Fruit fly (Drosophila melanogaster) whole organism, embryonic: ENCODE data around the gene Hpd.

Source experiments
- B-H1 ChIP-seq: fragments of 200-800 bp; sonication (Bioruptor generic); IDR thresholded peaks from 3 replicates; pipeline ENCODE4 v1.3.6; 2022; ENCODE audit warnings: missing biosample characterization, missing genetic modification characterization
- BtbVII ChIP-seq: fragments of 200-800 bp; sonication (Bioruptor generic); optimal IDR thresholded peaks from 3 replicates; lab custom pipeline; 2017; ENCODE audit warnings: missing biosample characterization, mild to moderate bottlenecking, missing genetic modification characterization
- CG10431 ChIP-seq: fragments of 200-800 bp; sonication (Bioruptor generic); optimal IDR thresholded peaks from 3 replicates; lab custom pipeline; 2018; ENCODE audit warnings: missing biosample characterization, mild to moderate bottlenecking, missing genetic modification characterization
- CG10654 ChIP-seq: fragments of 200-800 bp; sonication (Bioruptor generic); optimal IDR thresholded peaks from 2 replicates; lab custom pipeline; 2016; ENCODE audit warnings: missing biosample characterization, missing genetic modification characterization
- CG11696 ChIP-seq: fragments of 200-800 bp; sonication (Bioruptor generic); IDR thresholded peaks from 2 replicates; pipeline ENCODE4 v1.3.6; 2022; ENCODE audit warnings: missing biosample characterization, missing genetic modification characterization
- CG12155 ChIP-seq: fragments of 200-800 bp; sonication (Bioruptor generic); optimal IDR thresholded peaks from 3 replicates; lab custom pipeline; 2016; ENCODE audit warnings: missing biosample characterization, missing genetic modification characterization
- CG12299 ChIP-seq: fragments of 200-800 bp; sonication (Bioruptor generic); optimal IDR thresholded peaks from 2 replicates; lab custom pipeline; 2018; ENCODE audit warnings: missing biosample characterization, mild to moderate bottlenecking, missing genetic modification characterization
- CG12391 ChIP-seq: fragments of 200-800 bp; sonication (Bioruptor generic); optimal IDR thresholded peaks from 3 replicates; lab custom pipeline; 2018; ENCODE audit warnings: missing biosample characterization, mild to moderate bottlenecking, missing genetic modification characterization, moderate library complexity
- CG13296 ChIP-seq: fragments of 200-800 bp; sonication (Bioruptor generic); optimal IDR thresholded peaks from 3 replicates; lab custom pipeline; 2018; ENCODE audit warnings: missing biosample characterization, mild to moderate bottlenecking, missing genetic modification characterization
- CG13424 ChIP-seq: fragments of 200-800 bp; sonication (Bioruptor generic); optimal IDR thresholded peaks from 2 replicates; lab custom pipeline; 2019; ENCODE audit warnings: missing biosample characterization, mild to moderate bottlenecking, missing genetic modification characterization, moderate library complexity
- CG14050 ChIP-seq: fragments of 200-800 bp; sonication (Bioruptor generic); IDR thresholded peaks from 3 replicates; pipeline ENCODE4 v1.3.6; 2022; ENCODE audit warnings: missing biosample characterization, missing genetic modification characterization
- CG17328 ChIP-seq: fragments of 200-800 bp; sonication (Bioruptor generic); IDR thresholded peaks from 2 replicates; pipeline ENCODE4 v1.3.6; 2022; ENCODE audit warnings: missing biosample characterization, missing genetic modification characterization
- CG17359 ChIP-seq: fragments of 200-800 bp; sonication (Bioruptor generic); optimal IDR thresholded peaks from 3 replicates; lab custom pipeline; 2018; ENCODE audit warnings: missing biosample characterization, mild to moderate bottlenecking, missing genetic modification characterization, moderate library complexity
- CG1792 ChIP-seq: fragments of 200-800 bp; sonication (Bioruptor generic); optimal IDR thresholded peaks from 2 replicates; lab custom pipeline; 2016; ENCODE audit warnings: missing biosample characterization, missing genetic modification characterization
- CG1832 ChIP-seq: fragments of 200-800 bp; sonication (Bioruptor generic); optimal IDR thresholded peaks from 2 replicates; lab custom pipeline; 2017; ENCODE audit warnings: missing biosample characterization, mild to moderate bottlenecking, missing genetic modification characterization, inconsistent platforms
- CG18476 ChIP-seq: fragments of 200-800 bp; sonication (Bioruptor generic); optimal IDR thresholded peaks from 2 replicates; lab custom pipeline; 2016; ENCODE audit warnings: missing biosample characterization, mild to moderate bottlenecking, missing genetic modification characterization
- CG18619 ChIP-seq: fragments of 200-800 bp; sonication (Bioruptor generic); optimal IDR thresholded peaks from 3 replicates; lab custom pipeline; 2017; ENCODE audit warnings: missing biosample characterization, mild to moderate bottlenecking, missing genetic modification characterization
- CG2199 ChIP-seq: fragments of 200-800 bp; sonication (Bioruptor generic); IDR thresholded peaks from 3 replicates; pipeline ENCODE4 v1.3.6; 2022; ENCODE audit warnings: missing biosample characterization, missing genetic modification characterization
- CG2712 ChIP-seq: fragments of 200-800 bp; optimal IDR thresholded peaks from 3 replicates; lab custom pipeline; 2019; ENCODE audit warnings: missing biosample characterization, mild to moderate bottlenecking, missing genetic modification characterization, moderate library complexity
- CG2875 ChIP-seq: fragments of 200-800 bp; sonication (Bioruptor generic); optimal IDR thresholded peaks from 2 replicates; lab custom pipeline; 2017; ENCODE audit warnings: missing biosample characterization, mild to moderate bottlenecking, missing genetic modification characterization, missing genetic modification reagents
- CG32532 ChIP-seq: fragments of 200-800 bp; sonication (Bioruptor generic); IDR thresholded peaks from 2 replicates; pipeline ENCODE4 v1.3.6; 2022; ENCODE audit warnings: missing biosample characterization, missing genetic modification characterization
- CG6175 ChIP-seq: fragments of 200-800 bp; sonication (Bioruptor generic); IDR thresholded peaks from 3 replicates; pipeline ENCODE4 v1.3.6; 2022; ENCODE audit warnings: missing biosample characterization, missing genetic modification characterization
- CG9817 ChIP-seq: fragments of 200-800 bp; sonication (Bioruptor generic); optimal IDR thresholded peaks from 2 replicates; lab custom pipeline; 2018; ENCODE audit warnings: missing biosample characterization, mild to moderate bottlenecking, missing genetic modification characterization, moderate library complexity
- Dp ChIP-seq: fragments of 200-800 bp; sonication (Bioruptor generic); optimal IDR thresholded peaks from 2 replicates; lab custom pipeline; 2018; ENCODE audit warnings: missing biosample characterization, mild to moderate bottlenecking, missing genetic modification characterization, moderate library complexity
- E2f2 ChIP-seq: fragments of 200-800 bp; sonication (Bioruptor generic); IDR thresholded peaks from 2 replicates; pipeline ENCODE4 v1.3.6; 2022; ENCODE audit warnings: missing biosample characterization, missing genetic modification characterization
- HLHmδ ChIP-seq: fragments of 200-800 bp; sonication (Bioruptor generic); optimal IDR thresholded peaks from 2 replicates; lab custom pipeline; 2018; ENCODE audit warnings: missing biosample characterization, mild to moderate bottlenecking, missing genetic modification characterization, moderate library complexity
- HmgZ ChIP-seq: fragments of 200-800 bp; sonication (Bioruptor generic); optimal IDR thresholded peaks from 2 replicates; lab custom pipeline; 2018; ENCODE audit warnings: missing biosample characterization, mild to moderate bottlenecking, missing genetic modification characterization
- Hr51 ChIP-seq, 2 experiments: fragments of 200-800 bp; sonication (Bioruptor generic); optimal IDR thresholded peaks; 2 replicates in 1 of 2; 3 replicates in 1 of 2; lab custom pipeline; 2016 to 2018; ENCODE audit warnings: missing biosample characterization in 2 of 2, missing genetic modification characterization in 2 of 2, mild to moderate bottlenecking in 1 of 2, moderate library complexity in 1 of 2
- Jarid2 ChIP-seq: fragments of 200-800 bp; sonication (Bioruptor generic); optimal IDR thresholded peaks from 3 replicates; lab custom pipeline; 2017; ENCODE audit warnings: mild to moderate bottlenecking, missing biosample characterization, missing genetic modification reagents, missing genetic modification characterization
- Lpt ChIP-seq: fragments of >200 bp; optimal IDR thresholded peaks from 2 replicates; lab custom pipeline; 2018; ENCODE audit warnings: missing biosample characterization, missing genetic modification characterization
- Neu2 ChIP-seq: fragments of 200-800 bp; sonication (Bioruptor generic); optimal IDR thresholded peaks from 3 replicates; lab custom pipeline; 2016; ENCODE audit warnings: missing biosample characterization, missing genetic modification characterization, borderline replicate concordance
- NfI ChIP-seq: fragments of 200-800 bp; sonication (Bioruptor generic); optimal IDR thresholded peaks from 3 replicates; lab custom pipeline; 2018; ENCODE audit warnings: missing biosample characterization, mild to moderate bottlenecking, missing genetic modification characterization, moderate library complexity
- Ravus ChIP-seq: fragments of 200-800 bp; sonication (Bioruptor generic); IDR thresholded peaks from 2 replicates; pipeline ENCODE4 v1.3.6; 2022; ENCODE audit warnings: missing biosample characterization, missing genetic modification characterization
- Trl ChIP-seq, 3 experiments: fragments of >200 bp in 2 of 3; fragments of 200-800 bp in 1 of 3; sonication (Bioruptor generic) in 1 of 3; optimal IDR thresholded peaks; 2 replicates in 1 of 3; 3 replicates in 2 of 3; lab custom pipeline; 2016 to 2017; ENCODE audit warnings: missing biosample characterization in 1 of 3, missing genetic modification characterization in 1 of 3
- corto ChIP-seq: fragments of 200-800 bp; sonication (Bioruptor generic); optimal IDR thresholded peaks from 2 replicates; lab custom pipeline; 2016; ENCODE audit warnings: missing biosample characterization, mild to moderate bottlenecking, missing genetic modification characterization, moderate library complexity
- danr ChIP-seq: fragments of 200-800 bp; sonication (Bioruptor generic); IDR thresholded peaks from 2 replicates; pipeline ENCODE4 v1.3.6; 2022; ENCODE audit warnings: missing biosample characterization, missing genetic modification characterization
- dmrt11E ChIP-seq: fragments of 200-800 bp; sonication (Bioruptor generic); optimal IDR thresholded peaks from 3 replicates; lab custom pipeline; 2018; ENCODE audit warnings: missing biosample characterization, mild to moderate bottlenecking, missing genetic modification characterization, moderate library complexity
- gsb ChIP-seq: fragments of 200-800 bp; sonication (Bioruptor generic); IDR thresholded peaks from 2 replicates; pipeline ENCODE4 v1.3.6; 2022; ENCODE audit warnings: missing biosample characterization, missing genetic modification characterization
- ken ChIP-seq: fragments of 200-800 bp; sonication (Bioruptor generic); IDR thresholded peaks from 3 replicates; pipeline ENCODE4 v1.3.6; 2022; ENCODE audit warnings: missing biosample characterization, missing genetic modification characterization
- klu ChIP-seq: fragments of 200-800 bp; sonication (Bioruptor generic); IDR thresholded peaks from 2 replicates; pipeline ENCODE4 v1.3.6; 2022; ENCODE audit warnings: missing biosample characterization, missing genetic modification characterization
- lmd ChIP-seq: fragments of 200-800 bp; sonication (Bioruptor generic); IDR thresholded peaks from 2 replicates; pipeline ENCODE4 v1.3.6; 2022; ENCODE audit warnings: missing biosample characterization, missing genetic modification characterization
- pfk ChIP-seq: fragments of 200-800 bp; sonication (Bioruptor generic); optimal IDR thresholded peaks from 2 replicates; lab custom pipeline; 2018; ENCODE audit warnings: missing biosample characterization, mild to moderate bottlenecking, missing genetic modification characterization, moderate library complexity
- pros ChIP-seq: fragments of 200-800 bp; sonication (Bioruptor generic); optimal IDR thresholded peaks from 3 replicates; lab custom pipeline; 2019; ENCODE audit warnings: missing biosample characterization, mild to moderate bottlenecking, missing genetic modification characterization, moderate library complexity
- so ChIP-seq: fragments of 200-800 bp; sonication (Bioruptor generic); IDR thresholded peaks from 3 replicates; pipeline ENCODE4 v1.3.6; 2022; ENCODE audit warnings: missing biosample characterization, missing genetic modification characterization
- sqz ChIP-seq: fragments of 200-800 bp; sonication (Bioruptor generic); optimal IDR thresholded peaks from 3 replicates; lab custom pipeline; 2018; ENCODE audit warnings: missing biosample characterization, mild to moderate bottlenecking, missing genetic modification characterization
- sr ChIP-seq: fragments of 200-800 bp; sonication (Bioruptor generic); IDR thresholded peaks from 3 replicates; pipeline ENCODE4 v1.3.6; 2022; ENCODE audit warnings: missing biosample characterization, missing genetic modification characterization
- stc ChIP-seq: fragments of 200-800 bp; sonication (Bioruptor generic); IDR thresholded peaks from 2 replicates; pipeline ENCODE4 v1.3.6; 2022; ENCODE audit warnings: missing biosample characterization, missing genetic modification characterization
- toy ChIP-seq: fragments of 200-800 bp; sonication (Bioruptor generic); IDR thresholded peaks from 2 replicates; pipeline ENCODE4 v1.3.6; 2022; ENCODE audit warnings: missing biosample characterization, missing genetic modification characterization

Hpd gene

DNA sequence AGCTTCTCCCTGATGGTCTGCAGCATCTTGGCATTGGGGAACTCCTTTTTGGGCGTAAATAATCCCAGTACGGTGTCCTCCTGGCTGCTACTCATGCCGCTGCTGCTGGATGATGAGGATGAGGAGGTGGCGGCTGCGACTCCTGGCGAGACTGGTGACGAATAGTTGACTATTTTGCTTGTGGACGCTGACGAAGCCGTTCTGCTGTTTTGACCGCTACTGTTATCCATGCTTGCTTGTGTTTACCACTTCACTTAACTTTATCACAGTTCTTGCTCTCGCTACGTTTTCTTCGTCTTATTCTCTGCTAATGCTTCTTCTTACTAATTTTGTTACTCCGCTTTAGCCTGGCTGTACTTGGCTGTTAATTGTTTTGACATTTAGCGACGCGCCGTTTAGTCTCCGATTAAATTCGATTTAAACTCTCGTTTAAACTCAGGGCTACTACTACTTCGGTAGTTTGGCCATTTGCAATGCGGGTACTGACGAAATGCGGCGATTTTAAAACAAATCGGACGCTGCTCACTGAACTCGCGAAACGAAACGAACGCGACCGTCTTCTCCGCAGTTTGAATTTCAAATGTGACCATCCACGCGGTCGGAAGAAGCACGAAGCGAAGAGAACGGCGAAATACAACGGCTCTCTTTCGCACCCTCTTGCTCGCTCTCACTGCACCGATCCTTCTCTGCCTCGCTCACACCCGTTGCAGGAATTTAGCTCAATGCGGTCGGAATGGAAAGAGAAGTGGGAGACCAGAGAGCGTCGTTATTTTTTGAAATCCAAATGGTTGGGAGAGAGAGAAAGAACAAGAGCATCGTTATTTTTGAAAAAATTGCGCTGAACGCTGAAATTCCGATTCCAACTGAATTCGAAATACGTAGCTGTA lies 38.4 kb downstream of the Hpd start, which contains the start of gene trbl (continued):
- TF ChIP-seq CG13424 = peak; percentile 6
- peak; percentile 80 for TF ChIP-seq Jarid2 (GFP tag; lab: Kevin White, UChicago)
- TF ChIP-seq CG2712 (tag; lab: Kevin White, UChicago) = peak; percentile 36
- peak; percentile 52 for TF ChIP-seq pfk
- TF ChIP-seq CG17328 = no peak
- TF ChIP-seq B-H1 (GFP tag; lab: Robert Waterston, UW) = no peak; the same call in 2 of the 3 replicates
- peak; percentile 60 for TF ChIP-seq E2f2 (GFP tag; lab: Robert Waterston, UW)
- no peak for TF ChIP-seq CG2875 (GFP tag; lab: Kevin White, UChicago)
- no peak for TF ChIP-seq CG10654
- TF ChIP-seq Lpt (GFP tag; lab: Kevin White, UChicago) = no peak
- peak; percentile 53 for TF ChIP-seq CG13296 (GFP tag; lab: Kevin White, UChicago)
- no peak for TF ChIP-seq Neu2 (GFP tag; lab: Kevin White, UChicago)
- peak; percentile 60 for TF ChIP-seq HLHmδ
- TF ChIP-seq BtbVII (GFP tag; lab: Kevin White, UChicago) = peak; percentile 66
- no peak for TF ChIP-seq HmgZ (tag; lab: Kevin White, UChicago)
- no peak for TF ChIP-seq sqz (GFP tag; lab: Kevin White, UChicago)
- peak; percentile 61; the same call in 1 of the 2 replicates for TF ChIP-seq CG32532 (GFP tag; lab: Robert Waterston, UW)
- TF ChIP-seq sr (GFP tag; lab: Robert Waterston, UW) = no peak
- peak in 1 of 2 experiments; percentile 25 for TF ChIP-seq Hr51 (GFP tag; optimal IDR thresholded peaks at IDR 0.05; lab: Kevin White, UChicago)
- TF ChIP-seq Ravus (GFP tag; lab: Robert Waterston, UW) = no peak
- peak; percentile 97 to 98 for TF ChIP-seq Trl (optimal IDR thresholded peaks at IDR 0.05; lab: Kevin White, UChicago)
- peak; percentile 80 for TF ChIP-seq Trl (GFP tag; optimal IDR thresholded peaks at IDR 0.05; lab: Kevin White, UChicago)
- TF ChIP-seq CG9817 (tag; lab: Kevin White, UChicago) = no peak
- no peak for TF ChIP-seq ken
- peak; percentile 55 for TF ChIP-seq Dp (GFP tag; lab: Kevin White, UChicago)
- no peak for TF ChIP-seq CG14050 (GFP tag; lab: Robert Waterston, UW)
- TF ChIP-seq so (GFP tag; lab: Robert Waterston, UW) = peak; percentile 33; the same call in 1 of the 3 replicates
- TF ChIP-seq CG6175 (GFP tag; lab: Robert Waterston, UW) = no peak
- TF ChIP-seq danr = no peak
- TF ChIP-seq stc (GFP tag; lab: Robert Waterston, UW) = peak; percentile 37; the same call in 1 of the 2 replicates
- TF ChIP-seq gsb (GFP tag; lab: Robert Waterston, UW) = no peak
- TF ChIP-seq CG12299 = peak; percentile 60
- no peak for TF ChIP-seq NfI (GFP tag; lab: Kevin White, UChicago)
- TF ChIP-seq corto (GFP tag; lab: Kevin White, UChicago) = no peak
- TF ChIP-seq lmd (GFP tag; lab: Robert Waterston, UW) = no peak
- no peak for TF ChIP-seq CG18619
- TF ChIP-seq CG1792 (GFP tag; lab: Kevin White, UChicago) = no peak
- peak; percentile 97 for TF ChIP-seq CG1832 (GFP tag; lab: Kevin White, UChicago)
- peak; percentile 56 for TF ChIP-seq CG10431
- no peak for TF ChIP-seq klu (GFP tag; lab: Robert Waterston, UW)
- peak; percentile 84 for TF ChIP-seq pros
- TF ChIP-seq CG2199 (GFP tag; lab: Robert Waterston, UW) = peak; percentile 79; the same call in 1 of the 3 replicates
- TF ChIP-seq CG18476 (GFP tag; lab: Kevin White, UChicago) = no peak
- TF ChIP-seq CG12391 (tag; lab: Kevin White, UChicago) = no peak
- TF ChIP-seq CG11696 (GFP tag; lab: Robert Waterston, UW) = no peak
- no peak for TF ChIP-seq dmrt11E
- TF ChIP-seq CG12155 (GFP tag; lab: Kevin White, UChicago) = no peak
- TF ChIP-seq CG17359 (tag; lab: Kevin White, UChicago) = no peak
- TF ChIP-seq toy (GFP tag; lab: Robert Waterston, UW) = no peak
